Fruit fly (Drosophila melanogaster) whole organism, pupa: ENCODE results near the gene CG42685.

Experiments used
- CG12605 ChIP-seq: fragments of 200-800 bp; sonication (Bioruptor generic); IDR thresholded peaks from 2 replicates; pipeline ENCODE4 v1.3.6; 2022; ENCODE audit warnings: missing biosample characterization, missing genetic modification characterization
- CG13204 ChIP-seq: fragments of 200-800 bp; sonication (Bioruptor generic); optimal IDR thresholded peaks from 2 replicates; lab custom pipeline; 2018; ENCODE audit warnings: missing biosample characterization, mild to moderate bottlenecking, missing genetic modification characterization, moderate library complexity
- CG14655 ChIP-seq: fragments of 200-800 bp; sonication (Bioruptor generic); optimal IDR thresholded peaks from 3 replicates; lab custom pipeline; 2017; ENCODE audit warnings: mild to moderate bottlenecking, missing biosample characterization, missing genetic modification reagents, missing genetic modification characterization
- CG15710 ChIP-seq: fragments of 200-800 bp; sonication (Bioruptor generic); optimal IDR thresholded peaks from 2 replicates; lab custom pipeline; 2018; ENCODE audit warnings: missing biosample characterization, mild to moderate bottlenecking, missing genetic modification characterization, moderate library complexity
- CG17806 ChIP-seq: fragments of 200-800 bp; sonication (Bioruptor generic); optimal IDR thresholded peaks from 2 replicates; lab custom pipeline; 2018; ENCODE audit warnings: missing biosample characterization, mild to moderate bottlenecking, missing genetic modification characterization, moderate library complexity
- CG34367 ChIP-seq: fragments of 200-800 bp; sonication (Bioruptor generic); optimal IDR thresholded peaks from 2 replicates; lab custom pipeline; 2018; ENCODE audit warnings: missing biosample characterization, mild to moderate bottlenecking, missing genetic modification characterization
- CG8301 ChIP-seq: fragments of 200-800 bp; sonication (Bioruptor generic); optimal IDR thresholded peaks from 2 replicates; lab custom pipeline; 2018; ENCODE audit warnings: missing biosample characterization, mild to moderate bottlenecking, missing genetic modification characterization
- CG9948 ChIP-seq: fragments of 200-800 bp; sonication (Bioruptor generic); optimal IDR thresholded peaks from 2 replicates; lab custom pipeline; 2018; ENCODE audit warnings: missing biosample characterization, mild to moderate bottlenecking, missing genetic modification characterization, moderate library complexity
- D1 ChIP-seq: fragments of 200-800 bp; sonication (Bioruptor generic); optimal IDR thresholded peaks from 2 replicates; lab custom pipeline; 2018; ENCODE audit warnings: missing biosample characterization, mild to moderate bottlenecking, missing genetic modification characterization, moderate library complexity
- EcR ChIP-seq: fragments of 200-800 bp; sonication (Bioruptor generic); optimal IDR thresholded peaks from 3 replicates; lab custom pipeline; 2019; ENCODE audit warnings: missing biosample characterization, missing genetic modification characterization, mild to moderate bottlenecking, moderate library complexity, missing genetic modification reagents
- Snoo ChIP-seq: fragments of 200-800 bp; sonication (Bioruptor generic); optimal IDR thresholded peaks from 3 replicates; lab custom pipeline; 2017; ENCODE audit warnings: missing biosample characterization, mild to moderate bottlenecking, missing genetic modification characterization, inconsistent platforms
- fd96Ca ChIP-seq: fragments of 200-800 bp; sonication (Bioruptor generic); IDR thresholded peaks from 3 replicates; pipeline ENCODE4 v1.3.6; 2022; ENCODE audit warnings: missing biosample characterization, missing genetic modification characterization

- TF ChIP-seq CG12605 = no peak
- no peak for TF ChIP-seq CG9948 (tag; lab: Kevin White, UChicago)
- no peak for TF ChIP-seq CG14655 (GFP tag; lab: Kevin White, UChicago)
- TF ChIP-seq CG8301 (tag; lab: Kevin White, UChicago) = no peak
- TF ChIP-seq fd96Ca = no peak
- no peak for TF ChIP-seq CG13204 (GFP tag; lab: Kevin White, UChicago)
- no peak for TF ChIP-seq D1 (tag; lab: Kevin White, UChicago)
- TF ChIP-seq EcR = no peak
- TF ChIP-seq CG17806 (tag; lab: Kevin White, UChicago) = no peak
- TF ChIP-seq Snoo (tag; lab: Kevin White, UChicago) = no peak
- no peak for TF ChIP-seq CG15710 (tag; lab: Kevin White, UChicago)
- TF ChIP-seq CG34367 = no peak
These were observed 32.5 kb upstream of the CG42685 start, which contains the start of gene CSN1a for dm6 chr2L:14762465-14762864.
